Worm (Caenorhabditis elegans): ENCODE data around the gene fkb-1.

DNA sequence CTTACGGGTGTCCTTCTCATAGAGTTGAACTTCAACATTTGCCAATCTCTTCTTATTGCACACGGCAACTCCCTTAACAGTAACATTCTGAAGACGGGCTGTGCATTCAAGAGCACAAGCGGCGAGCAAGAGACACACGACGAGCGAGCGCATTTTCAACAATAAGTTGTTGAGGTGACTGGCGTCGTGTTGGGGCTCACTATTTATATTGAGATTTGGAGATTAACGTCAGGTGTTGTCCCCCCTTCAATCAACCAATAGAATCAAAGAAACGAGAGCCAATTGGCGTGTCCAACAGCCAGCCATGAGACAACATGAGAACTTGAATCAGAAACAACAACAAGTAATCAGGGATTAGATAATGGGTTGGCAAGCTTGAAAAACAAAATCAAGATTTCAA is 27.6 kb downstream of the fkb-1 start, which contains the start of gene ttr-16:
- TF ChIP-seq ama-1 (optimal IDR thresholded peaks at IDR 0.05) (no peak), F13C5.2 (tag; optimal IDR thresholded peaks at IDR 0.05) (no peak), flt-1 (GFP tag; IDR thresholded peaks at IDR 0.05) (no peak), pes-1 (GFP tag; IDR thresholded peaks at IDR 0.05) (no peak), tbx-11 (GFP tag; IDR thresholded peaks at IDR 0.05) (no peak), hmg-4 (GFP tag; optimal IDR thresholded peaks at IDR 0.05) (no peak)
